Worm (Caenorhabditis elegans): Measurements from ENCODE around the gene E02H9.7.

ce11 chrIII:2432925-2433324 lies 12.5 kb downstream of the E02H9.7 start:
- TF ChIP-seq B0035.1 (tag; optimal IDR thresholded peaks at IDR 0.05), result no peak
- no peak for TF ChIP-seq efl-1 (GFP tag; optimal IDR thresholded peaks at IDR 0.05)
- no peak for TF ChIP-seq unc-62 (GFP tag; optimal IDR thresholded peaks at IDR 0.05)
- no peak for TF ChIP-seq lin-35 (GFP tag; optimal IDR thresholded peaks at IDR 0.05)
- no peak for TF ChIP-seq zim-3 (tag; optimal IDR thresholded peaks at IDR 0.05)
- no peak for TF ChIP-seq unc-130 (GFP tag; optimal IDR thresholded peaks at IDR 0.05)
- no peak for TF ChIP-seq ccch-3 (GFP tag; optimal IDR thresholded peaks at IDR 0.05)

Measured in whole organism, young adult.